Worm (Caenorhabditis elegans): ENCODE measurements around the gene ZK1290.13.
A peak's percentile ranks its signal among the peaks of the same experiment; 100 is the strongest.

Gene ZK1290.13

ce11 chrII:7528210-7528609 lies 6.6 kb upstream of the ZK1290.13 start (continued):
- no peak for TF ChIP-seq daf-19 (GFP tag; conservative IDR thresholded peaks at IDR 0.05)
- no peak for TF ChIP-seq F37D6.2 (tag; optimal IDR thresholded peaks at IDR 0.05)
- no peak for TF ChIP-seq ces-1 (GFP tag; optimal IDR thresholded peaks at IDR 0.05)
- TF ChIP-seq ctbp-1 (GFP tag; IDR thresholded peaks at IDR 0.05): no peak
- no peak for TF ChIP-seq T26A8.4 (GFP tag; IDR thresholded peaks at IDR 0.05)
- no peak for TF ChIP-seq snpc-4 (tag; optimal IDR thresholded peaks at IDR 0.05)
- peak; percentile 52 for TF ChIP-seq nhr-77 (tag; optimal IDR thresholded peaks at IDR 0.05)
- TF ChIP-seq daf-16 (GFP tag; optimal IDR thresholded peaks at IDR 0.05): peak in 1 of 2 experiments; percentile 47
- peak; percentile 86 for TF ChIP-seq daf-16 (tag; optimal IDR thresholded peaks at IDR 0.05)
- no peak for TF ChIP-seq R02D3.7 (tag; optimal IDR thresholded peaks at IDR 0.05)
- peak; percentile 98 for TF ChIP-seq aha-1 (tag)
- TF ChIP-seq dve-1 (tag; optimal IDR thresholded peaks at IDR 0.05; ENCODE audit: insufficient read depth): peak; percentile 93
- TF ChIP-seq snpc-1.2 (GFP tag; IDR thresholded peaks at IDR 0.05): no peak
- no peak for TF ChIP-seq madf-9 (GFP tag; conservative IDR thresholded peaks at IDR 0.05)
- TF ChIP-seq sdz-12 (GFP tag; optimal IDR thresholded peaks at IDR 0.05): no peak
- no peak for TF ChIP-seq set-16 (GFP tag; IDR thresholded peaks at IDR 0.05)
- TF ChIP-seq nhr-11 (tag; optimal IDR thresholded peaks at IDR 0.05): no peak
- no peak for TF ChIP-seq ceh-82 (tag; optimal IDR thresholded peaks at IDR 0.05)
- no peak for TF ChIP-seq zip-2 (tag; optimal IDR thresholded peaks at IDR 0.05)
- peak; percentile 74 for TF ChIP-seq nhr-28 (tag; optimal IDR thresholded peaks at IDR 0.05)
- TF ChIP-seq ceh-32 (tag; optimal IDR thresholded peaks at IDR 0.05; ENCODE audit: poor library complexity): no peak
- TF ChIP-seq gei-8 (GFP tag; optimal IDR thresholded peaks at IDR 0.05): no peak
- TF ChIP-seq nhr-10 (tag; optimal IDR thresholded peaks at IDR 0.05): no peak
- no peak for TF ChIP-seq daf-12 (tag; optimal IDR thresholded peaks at IDR 0.05)
- no peak for TF ChIP-seq hif-1 (tag; optimal IDR thresholded peaks at IDR 0.05)
- peak; percentile 61 for TF ChIP-seq ceh-20 (GFP tag; IDR thresholded peaks at IDR 0.05)
- TF ChIP-seq lin-1 (GFP tag; IDR thresholded peaks at IDR 0.05): peak; percentile 89
- TF ChIP-seq ceh-28 (tag; optimal IDR thresholded peaks at IDR 0.05): no peak
- TF ChIP-seq nhr-42 (GFP tag; IDR thresholded peaks at IDR 0.05): no peak
- TF ChIP-seq mep-1 (tag; optimal IDR thresholded peaks at IDR 0.05): no peak
- TF ChIP-seq Y105C5A.15 (GFP tag; IDR thresholded peaks at IDR 0.05): no peak
- peak; percentile 76; the same call in 1 of the 2 replicates for TF ChIP-seq nhr-41 (GFP tag; IDR thresholded peaks at IDR 0.05)
- no peak for TF ChIP-seq F10B5.3 (tag; optimal IDR thresholded peaks at IDR 0.05)
- no peak for TF ChIP-seq unc-39 (tag; optimal IDR thresholded peaks at IDR 0.05)
- TF ChIP-seq nhr-48 (tag; optimal IDR thresholded peaks at IDR 0.05): peak; percentile 94
- TF ChIP-seq spr-1 (tag; optimal IDR thresholded peaks at IDR 0.05): no peak
- TF ChIP-seq cey-2 (tag; optimal IDR thresholded peaks at IDR 0.05; ENCODE audit: borderline replicate concordance, insufficient read depth): peak; percentile 81
- no peak for TF ChIP-seq nhr-25 (tag; optimal IDR thresholded peaks at IDR 0.05; ENCODE audit: borderline replicate concordance, insufficient read depth)
- no peak for TF ChIP-seq skn-1 (tag; optimal IDR thresholded peaks at IDR 0.05)
- peak in 1 of 2 experiments; percentile 79 for TF ChIP-seq mdl-1 (tag; optimal IDR thresholded peaks at IDR 0.05)
- TF ChIP-seq pha-4 (GFP tag; IDR thresholded peaks at IDR 0.05): no peak
- TF ChIP-seq pha-4 (tag; optimal IDR thresholded peaks at IDR 0.05): no peak
- peak; percentile 53 for TF ChIP-seq nhr-6 (tag; optimal IDR thresholded peaks at IDR 0.05)
- TF ChIP-seq arid-1 (GFP tag; conservative IDR thresholded peaks at IDR 0.05): no peak
- TF ChIP-seq fos-1 (tag; optimal IDR thresholded peaks at IDR 0.05): no peak
- TF ChIP-seq duxl-1 (tag; optimal IDR thresholded peaks at IDR 0.05; ENCODE audit: poor library complexity): no peak
- TF ChIP-seq vab-7 (GFP tag; IDR thresholded peaks at IDR 0.05): no peak
- TF ChIP-seq aly-2 (tag; optimal IDR thresholded peaks at IDR 0.05): no peak
- no peak for TF ChIP-seq zfp-2 (tag; optimal IDR thresholded peaks at IDR 0.05)
- TF ChIP-seq madf-5 (GFP tag; IDR thresholded peaks at IDR 0.05): no peak
- no peak for TF ChIP-seq lir-3 (tag; optimal IDR thresholded peaks at IDR 0.05)
- no peak for TF ChIP-seq nhr-111 (GFP tag; optimal IDR thresholded peaks at IDR 0.05)
- no peak for TF ChIP-seq lin-29 (GFP tag; IDR thresholded peaks at IDR 0.05)

Measured in whole organism, L4 larva.